Worm (Caenorhabditis elegans): ENCODE data around the gene sri-24.

- TF ChIP-seq lsy-2 (tag; optimal IDR thresholded peaks at IDR 0.05) (no peak), jun-1 (tag; optimal IDR thresholded peaks at IDR 0.05) (no peak), nhr-12 (tag; optimal IDR thresholded peaks at IDR 0.05) (no peak), elt-2 (tag; optimal IDR thresholded peaks at IDR 0.05) (no peak), elt-3 (tag; optimal IDR thresholded peaks at IDR 0.05) (no peak), unc-98 (GFP tag; IDR thresholded peaks at IDR 0.05) (no peak), lin-39 (tag; optimal IDR thresholded peaks at IDR 0.05) (no peak), unc-62 (GFP tag; optimal IDR thresholded peaks at IDR 0.05) (no peak), snu-23 (GFP tag; optimal IDR thresholded peaks at IDR 0.05) (no peak)
Observed at ce11 chrV:15184097-15185040, 27.6 kb upstream of the sri-24 start, which contains the start of gene Y75B12B.1.

All from whole organism, L1 larva.